Worm (Caenorhabditis elegans) whole organism, L2 larva: ENCODE data around the gene twk-5.
A peak's percentile ranks its signal among the peaks of the same experiment; 100 is the strongest.

ENCODE experiments used
- C34F6.9 ChIP-seq: fragments of 150-350 bp; optimal IDR thresholded peaks from 2 replicates; lab custom pipeline; 2014; ENCODE audit warnings: missing biosample characterization, missing genetic modification characterization
- F13H6.1 ChIP-seq: sonication (generic microtip); optimal IDR thresholded peaks from 2 replicates; lab custom pipeline; 2016; ENCODE audit warnings: missing genetic modification characterization, missing compliant biosample characterization
- R02D3.7 ChIP-seq: fragments of 150-350 bp; optimal IDR thresholded peaks from 2 replicates; lab custom pipeline; 2014; ENCODE audit warnings: missing biosample characterization, missing genetic modification characterization
- Y55F3AM.14 ChIP-seq: fragments of 200-800 bp; sonication (Bioruptor generic); optimal IDR thresholded peaks from 2 replicates; lab custom pipeline; 2018; ENCODE audit warnings: mild to moderate bottlenecking, missing genetic modification characterization, missing compliant biosample characterization
- ZK546.5 ChIP-seq: sonication (generic microtip); optimal IDR thresholded peaks from 2 replicates; lab custom pipeline; 2017; ENCODE audit warnings: missing biosample characterization, missing genetic modification characterization
- alr-1 ChIP-seq: fragments of 150-350 bp; optimal IDR thresholded peaks from 2 replicates; lab custom pipeline; 2014; ENCODE audit warnings: missing biosample characterization, missing genetic modification characterization
- aly-2 ChIP-seq: fragments of 150-350 bp; optimal IDR thresholded peaks from 2 replicates; lab custom pipeline; 2014; ENCODE audit warnings: missing biosample characterization, missing genetic modification characterization
- ama-1 ChIP-seq: fragments of 150-350 bp; optimal IDR thresholded peaks from 2 replicates; lab custom pipeline; 2018; ENCODE audit warnings: inconsistent platforms
- blmp-1 ChIP-seq: sonication (generic microtip); optimal IDR thresholded peaks from 2 replicates; lab custom pipeline; 2017; ENCODE audit warnings: missing genetic modification characterization, mild to moderate bottlenecking, missing compliant biosample characterization, antibody characterized with exemption, moderate library complexity; ENCODE audit not compliant: insufficient read depth
- ceh-16 ChIP-seq: fragments of 150-350 bp; optimal IDR thresholded peaks from 2 replicates; lab custom pipeline; 2014; ENCODE audit warnings: missing biosample characterization, missing genetic modification characterization
- ceh-82 ChIP-seq: fragments of 150-350 bp; optimal IDR thresholded peaks from 2 replicates; lab custom pipeline; 2014; ENCODE audit warnings: missing biosample characterization, missing genetic modification characterization
- crh-2 ChIP-seq: sonication (generic microtip); optimal IDR thresholded peaks from 2 replicates; lab custom pipeline; 2017; ENCODE audit warnings: missing biosample characterization, missing genetic modification characterization
- dmd-4 ChIP-seq: sonication (generic microtip); optimal IDR thresholded peaks from 2 replicates; lab custom pipeline; 2017; ENCODE audit warnings: missing biosample characterization, missing genetic modification characterization
- egl-27 ChIP-seq: sonication (generic microtip); optimal IDR thresholded peaks from 3 replicates; lab custom pipeline; 2017; ENCODE audit warnings: missing biosample characterization, missing genetic modification reagents, missing genetic modification characterization
- elt-1 ChIP-seq: fragments of 150-350 bp; optimal IDR thresholded peaks from 2 replicates; lab custom pipeline; 2014; ENCODE audit warnings: missing biosample characterization, missing genetic modification characterization
- elt-3 ChIP-seq: sonication (generic microtip); optimal IDR thresholded peaks from 2 replicates; lab custom pipeline; 2017; ENCODE audit warnings: missing biosample characterization, missing genetic modification characterization
- fos-1 ChIP-seq: fragments of 150-350 bp; optimal IDR thresholded peaks from 2 replicates; lab custom pipeline; 2014; ENCODE audit warnings: missing biosample characterization, missing genetic modification characterization
- gmeb-1 ChIP-seq: fragments of 150-350 bp; optimal IDR thresholded peaks from 2 replicates; lab custom pipeline; 2014; ENCODE audit warnings: missing biosample characterization, missing genetic modification characterization
- lin-11 ChIP-seq: fragments of 150-350 bp; sonication (generic microtip); optimal IDR thresholded peaks from 2 replicates; lab custom pipeline; 2014; ENCODE audit warnings: missing biosample characterization, missing genetic modification characterization, inconsistent platforms, mixed read lengths
- lin-13 ChIP-seq: fragments of 150-350 bp; optimal IDR thresholded peaks from 2 replicates; lab custom pipeline; 2014; ENCODE audit warnings: missing biosample characterization, missing genetic modification reagents, missing genetic modification characterization
- lin-39 ChIP-seq: fragments of 150-350 bp; optimal IDR thresholded peaks from 2 replicates; lab custom pipeline; 2014; ENCODE audit warnings: missing biosample characterization, missing genetic modification reagents, missing genetic modification characterization
- lsy-2 ChIP-seq, 2 experiments: fragments of 150-350 bp in 1 of 2; sonication (generic microtip) in 1 of 2; optimal IDR thresholded peaks; 2 replicates each; lab custom pipeline; 2014 to 2017; ENCODE audit warnings: missing biosample characterization in 2 of 2, missing genetic modification characterization in 2 of 2
- mab-5 ChIP-seq: fragments of 150-350 bp; optimal IDR thresholded peaks from 2 replicates; lab custom pipeline; 2014; ENCODE audit warnings: missing biosample characterization, missing genetic modification characterization
- mbf-1 ChIP-seq: sonication (generic microtip); optimal IDR thresholded peaks from 2 replicates; lab custom pipeline; 2017; ENCODE audit warnings: missing biosample characterization, missing genetic modification characterization
- mdl-1 ChIP-seq, 2 experiments: fragments of 150-350 bp in 1 of 2; sonication (generic microtip) in 1 of 2; optimal IDR thresholded peaks; 2 replicates each; lab custom pipeline; 2017; ENCODE audit warnings: missing biosample characterization in 2 of 2, missing genetic modification characterization in 2 of 2
- nhr-10 ChIP-seq: sonication (generic microtip); optimal IDR thresholded peaks from 2 replicates; lab custom pipeline; 2017; ENCODE audit warnings: missing biosample characterization, missing genetic modification characterization
- nhr-11 ChIP-seq: fragments of 150-350 bp; optimal IDR thresholded peaks from 2 replicates; lab custom pipeline; 2014; ENCODE audit warnings: missing biosample characterization, missing genetic modification characterization
- nhr-12 ChIP-seq: fragments of 150-350 bp; optimal IDR thresholded peaks from 2 replicates; lab custom pipeline; 2014; ENCODE audit warnings: missing biosample characterization, missing genetic modification characterization
- nhr-129 ChIP-seq: fragments of 150-350 bp; optimal IDR thresholded peaks from 2 replicates; lab custom pipeline; 2014; ENCODE audit warnings: missing biosample characterization, missing genetic modification characterization
- nhr-21 ChIP-seq: fragments of 150-350 bp; optimal IDR thresholded peaks from 2 replicates; lab custom pipeline; 2014; ENCODE audit warnings: missing biosample characterization, missing genetic modification characterization
- nhr-23 ChIP-seq: fragments of 150-350 bp; optimal IDR thresholded peaks from 2 replicates; lab custom pipeline; 2014; ENCODE audit warnings: missing biosample characterization, missing genetic modification reagents, missing genetic modification characterization
- nhr-237 ChIP-seq: fragments of 150-350 bp; optimal IDR thresholded peaks from 2 replicates; lab custom pipeline; 2014; ENCODE audit warnings: missing biosample characterization, missing genetic modification characterization
- nhr-25 ChIP-seq: fragments of 150-350 bp; sonication (generic microtip); optimal IDR thresholded peaks from 3 replicates; lab custom pipeline; 2014; ENCODE audit warnings: missing biosample characterization, missing genetic modification characterization
- nhr-6 ChIP-seq: fragments of 150-350 bp; optimal IDR thresholded peaks from 2 replicates; lab custom pipeline; 2014; ENCODE audit warnings: missing biosample characterization, missing genetic modification characterization
- nhr-77 ChIP-seq: fragments of 150-350 bp; optimal IDR thresholded peaks from 2 replicates; lab custom pipeline; 2014; ENCODE audit warnings: missing biosample characterization, missing genetic modification characterization
- peb-1 ChIP-seq: fragments of 150-350 bp; optimal IDR thresholded peaks from 2 replicates; lab custom pipeline; 2014; ENCODE audit warnings: missing biosample characterization, missing genetic modification characterization
- sem-4 ChIP-seq: fragments of 150-350 bp; optimal IDR thresholded peaks from 2 replicates; lab custom pipeline; 2014; ENCODE audit warnings: missing biosample characterization, missing genetic modification reagents, missing genetic modification characterization
- skn-1 ChIP-seq: sonication (generic microtip); optimal IDR thresholded peaks from 2 replicates; lab custom pipeline; 2017; ENCODE audit warnings: missing biosample characterization, missing genetic modification characterization
- sma-3 ChIP-seq: sonication (generic microtip); optimal IDR thresholded peaks from 2 replicates; lab custom pipeline; 2016; ENCODE audit warnings: missing genetic modification reagents, missing genetic modification characterization, missing compliant biosample characterization
- sma-9 ChIP-seq, 2 experiments: fragments of 150-350 bp in 1 of 2; sonication (generic microtip) in 1 of 2; optimal IDR thresholded peaks; 2 replicates each; lab custom pipeline; 2014 to 2016; ENCODE audit warnings: missing genetic modification characterization in 2 of 2, mild to moderate bottlenecking in 1 of 2, missing biosample characterization in 1 of 2, missing compliant biosample characterization in 1 of 2, missing genetic modification reagents in 1 of 2, moderate library complexity in 1 of 2
- snpc-4 ChIP-seq: fragments of 150-350 bp; optimal IDR thresholded peaks from 2 replicates; lab custom pipeline; 2014; ENCODE audit warnings: missing biosample characterization, missing genetic modification characterization
- unc-39 ChIP-seq: fragments of 150-350 bp; optimal IDR thresholded peaks from 2 replicates; lab custom pipeline; 2014; ENCODE audit warnings: missing biosample characterization, missing genetic modification characterization
- unc-55 ChIP-seq: fragments of 150-350 bp; sonication (generic microtip); optimal IDR thresholded peaks from 3 replicates; lab custom pipeline; 2014; ENCODE audit warnings: missing biosample characterization, missing genetic modification reagents, missing genetic modification characterization
- unc-62 ChIP-seq: fragments of 150-350 bp; optimal IDR thresholded peaks from 2 replicates; lab custom pipeline; 2014; ENCODE audit warnings: missing biosample characterization, missing genetic modification reagents, missing genetic modification characterization
- zag-1 ChIP-seq: fragments of 150-350 bp; optimal IDR thresholded peaks from 2 replicates; lab custom pipeline; 2014; ENCODE audit warnings: missing biosample characterization, missing genetic modification characterization
- ztf-1 ChIP-seq: fragments of 200-800 bp; sonication (Bioruptor generic); conservative IDR thresholded peaks from 2 replicates; pipeline ENCODE4 v1.3.6; 2022; ENCODE audit warnings: missing genetic modification characterization, missing compliant biosample characterization
- ztf-11 ChIP-seq: sonication (generic microtip); optimal IDR thresholded peaks from 2 replicates; lab custom pipeline; 2017; ENCODE audit warnings: missing biosample characterization, missing genetic modification characterization
- ztf-4 ChIP-seq: fragments of 150-350 bp; optimal IDR thresholded peaks from 2 replicates; lab custom pipeline; 2014; ENCODE audit warnings: missing biosample characterization, missing genetic modification characterization

Gene twk-5

DNA sequence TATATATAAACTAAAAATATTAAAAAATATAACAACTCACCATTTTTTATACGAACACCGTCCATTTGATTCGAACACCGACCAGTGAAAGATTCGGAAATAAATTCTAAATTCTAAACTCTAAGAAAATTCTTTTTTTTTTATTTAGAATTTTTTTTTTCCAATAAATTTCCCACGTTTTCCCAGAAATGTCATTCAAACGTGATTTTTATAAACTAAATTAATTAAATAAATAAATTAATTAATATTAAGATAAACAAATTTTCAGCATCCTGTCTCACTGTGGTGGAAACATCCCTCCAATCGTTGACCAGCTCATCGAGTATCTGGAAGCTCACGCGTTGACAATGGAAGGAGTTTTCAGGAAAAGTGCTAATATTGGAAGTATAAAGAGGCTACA lies 17.6 kb downstream of the twk-5 start, which contains the start of gene klp-17:
Gene klp-17, minus strand, starts transcription at position 101 of the 400 bp plus-strand sequence.
- TF ChIP-seq blmp-1 (tag; lab: Kevin White, UChicago) (no peak), ama-1 (no peak), elt-3 (tag; lab: Kevin White, UChicago) (no peak), Y55F3AM.14 (GFP tag; lab: Kevin White, UChicago) (no peak), alr-1 (no peak), nhr-25 (tag; lab: Kevin White, UChicago) (no peak), sem-4 (no peak), lin-13 (GFP tag; lab: Kevin White, UChicago) (no peak), F13H6.1 (tag; lab: Kevin White, UChicago) (no peak), nhr-129 (no peak), nhr-10 (tag; lab: Kevin White, UChicago) (no peak), ztf-1 (GFP tag; lab: Robert Waterston, UW) (no peak), unc-39 (tag; lab: Kevin White, UChicago) (no peak), elt-1 (tag; lab: Kevin White, UChicago) (no peak), nhr-6 (tag; lab: Kevin White, UChicago) (no peak), nhr-11 (no peak), R02D3.7 (tag; lab: Kevin White, UChicago) (no peak)

DNA sequence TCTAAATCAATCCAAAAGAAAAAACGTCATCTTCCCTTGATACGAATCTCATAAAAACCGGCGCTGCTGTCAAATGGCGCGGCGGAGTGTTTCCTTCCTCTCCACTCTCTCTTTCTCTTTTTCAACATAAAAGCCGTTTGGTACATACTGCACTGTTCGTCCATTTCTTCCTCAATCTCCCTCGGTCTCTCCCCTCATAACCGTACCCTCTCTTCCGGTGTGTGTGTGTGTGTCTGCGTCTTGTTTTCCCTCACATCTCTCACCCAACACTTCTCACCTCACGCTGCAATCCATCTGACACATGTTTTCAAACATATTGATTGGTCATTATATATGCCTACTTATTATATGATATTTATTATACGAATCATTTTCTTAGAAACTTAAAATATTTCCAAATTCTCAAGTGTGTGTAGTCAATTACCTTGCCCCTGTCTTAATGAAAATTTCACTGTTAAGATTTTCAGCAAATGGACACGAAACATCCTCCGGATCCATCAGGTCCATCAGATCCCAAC lies 20.6 kb downstream of the twk-5 start, which contains the start of the genes aars-1 and rga-1:
Gene aars-1, minus strand, starts transcription at position 71 of the 518 bp plus-strand sequence.
Gene rga-1, plus strand, starts transcription at position 468 of the 518 bp plus-strand sequence.
- TF ChIP-seq ZK546.5 (tag; lab: Kevin White, UChicago) (no peak), sma-9 (GFP tag; optimal IDR thresholded peaks at IDR 0.05; lab: Kevin White, UChicago) (peak; percentile 83), sma-9 (tag; optimal IDR thresholded peaks at IDR 0.05; lab: Kevin White, UChicago) (no peak), nhr-25 (tag; lab: Kevin White, UChicago) (peak; percentile 73), ztf-4 (tag; lab: Kevin White, UChicago) (no peak), aly-2 (no peak), elt-3 (tag; lab: Kevin White, UChicago) (no peak), C34F6.9 (tag; lab: Kevin White, UChicago) (peak; percentile 77), ama-1 (no peak), lin-11 (tag; lab: Kevin White, UChicago) (no peak), nhr-10 (tag; lab: Kevin White, UChicago) (no peak), alr-1 (no peak), R02D3.7 (tag; lab: Kevin White, UChicago) (no peak), ztf-11 (tag; lab: Kevin White, UChicago) (no peak), elt-1 (tag; lab: Kevin White, UChicago) (no peak), lsy-2 (tag; optimal IDR thresholded peaks at IDR 0.05; lab: Kevin White, UChicago) (peak in 1 of 2 experiments; percentile 70), gmeb-1 (no peak), nhr-12 (tag; lab: Kevin White, UChicago) (no peak), nhr-21 (tag; lab: Kevin White, UChicago) (peak; percentile 48), lin-39 (tag; lab: Kevin White, UChicago) (no peak), peb-1 (no peak), unc-62 (no peak), blmp-1 (tag; lab: Kevin White, UChicago) (peak; percentile 70), zag-1 (tag; lab: Kevin White, UChicago) (no peak), crh-2 (tag; lab: Kevin White, UChicago) (peak; percentile 39), dmd-4 (no peak), mab-5 (tag; lab: Kevin White, UChicago) (no peak), egl-27 (tag; lab: Kevin White, UChicago) (no peak), unc-55 (GFP tag; lab: Kevin White, UChicago) (peak; percentile 50), lin-13 (GFP tag; lab: Kevin White, UChicago) (peak; percentile 20), snpc-4 (tag; lab: Kevin White, UChicago) (no peak), ceh-82 (no peak), ztf-1 (GFP tag; lab: Robert Waterston, UW) (no peak), nhr-6 (tag; lab: Kevin White, UChicago) (no peak), nhr-237 (no peak), nhr-11 (no peak), fos-1 (peak; percentile 68), F13H6.1 (tag; lab: Kevin White, UChicago) (peak; percentile 75), nhr-77 (tag; lab: Kevin White, UChicago) (no peak), nhr-23 (no peak), Y55F3AM.14 (GFP tag; lab: Kevin White, UChicago) (no peak), mdl-1 (tag; optimal IDR thresholded peaks at IDR 0.05; lab: Kevin White, UChicago) (no peak), sem-4 (peak; percentile 77), sma-3 (GFP tag; lab: Kevin White, UChicago) (peak; percentile 40), unc-39 (tag; lab: Kevin White, UChicago) (no peak), mbf-1 (tag; lab: Kevin White, UChicago) (no peak), ceh-16 (tag; lab: Kevin White, UChicago) (no peak), skn-1 (no peak), nhr-129 (peak; percentile 70)
